Worm (Caenorhabditis elegans) whole organism, mixed stage, embryonic: ENCODE measurements around the gene gcc-1.

Experiments
- M03D4.4 ChIP-seq: sonication (generic microtip); optimal IDR thresholded peaks from 2 replicates; lab custom pipeline; 2017; ENCODE audit warnings: mild to moderate bottlenecking, missing genetic modification characterization, missing compliant biosample characterization
- bed-3 ChIP-seq: fragments of 200-800 bp; sonication (Bioruptor generic); optimal IDR thresholded peaks from 3 replicates; lab custom pipeline; 2018; ENCODE audit warnings: mild to moderate bottlenecking, missing genetic modification characterization, moderate library complexity, missing compliant biosample characterization
- blmp-1 ChIP-seq: fragments of 150-350 bp; optimal IDR thresholded peaks from 2 replicates; lab custom pipeline; 2014; ENCODE audit warnings: missing biosample characterization, missing genetic modification characterization
- ceh-43 ChIP-seq: fragments of 200-800 bp; sonication (Bioruptor generic); optimal IDR thresholded peaks from 2 replicates; lab custom pipeline; 2018; ENCODE audit warnings: mild to moderate bottlenecking, missing genetic modification characterization, moderate library complexity, missing compliant biosample characterization
- ceh-83 ChIP-seq: fragments of 200-800 bp; sonication (Bioruptor generic); optimal IDR thresholded peaks from 2 replicates; lab custom pipeline; 2018; ENCODE audit warnings: mild to moderate bottlenecking, missing genetic modification characterization, missing compliant biosample characterization
- cnd-1 ChIP-seq: fragments of 200-800 bp; sonication (Bioruptor generic); optimal IDR thresholded peaks from 2 replicates; lab custom pipeline; 2018; ENCODE audit warnings: mild to moderate bottlenecking, missing genetic modification characterization, missing compliant biosample characterization
- drap-1 ChIP-seq: fragments of 200-800 bp; sonication (Bioruptor generic); optimal IDR thresholded peaks from 3 replicates; lab custom pipeline; 2018; ENCODE audit warnings: mild to moderate bottlenecking, missing genetic modification characterization, missing compliant biosample characterization
- elt-1 ChIP-seq: sonication (generic microtip); optimal IDR thresholded peaks from 2 replicates; lab custom pipeline; 2017; ENCODE audit warnings: missing genetic modification characterization, mild to moderate bottlenecking, missing compliant biosample characterization, antibody characterized with exemption, moderate library complexity, borderline replicate concordance; ENCODE audit not compliant: insufficient read depth
- elt-3 ChIP-seq: fragments of 150-350 bp; optimal IDR thresholded peaks from 2 replicates; lab custom pipeline; 2014; ENCODE audit warnings: missing biosample characterization, missing genetic modification characterization
- flh-1 ChIP-seq: fragments of 200-800 bp; sonication (Bioruptor generic); optimal IDR thresholded peaks from 2 replicates; lab custom pipeline; 2018; ENCODE audit warnings: mild to moderate bottlenecking, missing genetic modification characterization, moderate library complexity, missing compliant biosample characterization
- hlh-1 ChIP-seq: fragments of 150-350 bp; optimal IDR thresholded peaks from 2 replicates; lab custom pipeline; 2014; ENCODE audit warnings: missing biosample characterization, missing genetic modification reagents, missing genetic modification characterization
- lin-13 ChIP-seq: fragments of 150-350 bp; optimal IDR thresholded peaks from 2 replicates; lab custom pipeline; 2014; ENCODE audit warnings: missing biosample characterization, missing genetic modification characterization
- lin-32 ChIP-seq: fragments of 200-800 bp; sonication (Bioruptor generic); optimal IDR thresholded peaks from 2 replicates; lab custom pipeline; 2018; ENCODE audit warnings: mild to moderate bottlenecking, missing genetic modification characterization, missing compliant biosample characterization
- lsy-2 ChIP-seq: fragments of 150-350 bp; optimal IDR thresholded peaks from 2 replicates; lab custom pipeline; 2014; ENCODE audit warnings: missing biosample characterization, missing genetic modification characterization
- mab-5 ChIP-seq: fragments of 150-350 bp; optimal IDR thresholded peaks from 2 replicates; lab custom pipeline; 2014; ENCODE audit warnings: missing biosample characterization, missing genetic modification characterization
- mep-1 ChIP-seq: fragments of 150-350 bp; optimal IDR thresholded peaks from 2 replicates; lab custom pipeline; 2017; ENCODE audit warnings: missing biosample characterization, missing genetic modification reagents, missing genetic modification characterization, inconsistent platforms
- mls-2 ChIP-seq: sonication (generic microtip); optimal IDR thresholded peaks from 2 replicates; lab custom pipeline; 2016; ENCODE audit warnings: mild to moderate bottlenecking, missing genetic modification characterization, moderate library complexity, missing compliant biosample characterization
- nhr-12 ChIP-seq: fragments of 150-350 bp; optimal IDR thresholded peaks from 2 replicates; lab custom pipeline; 2014; ENCODE audit warnings: missing biosample characterization, missing genetic modification characterization
- nhr-2 ChIP-seq: fragments of 150-350 bp; optimal IDR thresholded peaks from 2 replicates; lab custom pipeline; 2014; ENCODE audit warnings: missing biosample characterization, missing genetic modification characterization
- nhr-237 ChIP-seq: fragments of 150-350 bp; optimal IDR thresholded peaks from 2 replicates; lab custom pipeline; 2014; ENCODE audit warnings: missing biosample characterization, missing genetic modification characterization
- nhr-28 ChIP-seq: fragments of 150-350 bp; optimal IDR thresholded peaks from 2 replicates; lab custom pipeline; 2014; ENCODE audit warnings: missing biosample characterization, missing genetic modification characterization
- nhr-76 ChIP-seq: sonication (generic microtip); optimal IDR thresholded peaks from 2 replicates; lab custom pipeline; 2017; ENCODE audit warnings: missing biosample characterization, missing genetic modification characterization
- pha-4 ChIP-seq: fragments of 150-350 bp; optimal IDR thresholded peaks from 2 replicates; lab custom pipeline; 2018; ENCODE audit warnings: missing biosample characterization, missing genetic modification reagents, missing genetic modification characterization
- sem-2 ChIP-seq: fragments of 200-800 bp; sonication (Bioruptor generic); optimal IDR thresholded peaks from 2 replicates; lab custom pipeline; 2018; ENCODE audit warnings: mild to moderate bottlenecking, missing genetic modification characterization, missing compliant biosample characterization
- sptf-1 ChIP-seq: sonication (generic microtip); optimal IDR thresholded peaks from 2 replicates; lab custom pipeline; 2017; ENCODE audit warnings: mild to moderate bottlenecking, missing genetic modification characterization, moderate library complexity, missing compliant biosample characterization
- unc-120 ChIP-seq: sonication (generic microtip); optimal IDR thresholded peaks from 2 replicates; lab custom pipeline; 2017; ENCODE audit warnings: missing genetic modification characterization, missing compliant biosample characterization; ENCODE audit not compliant: poor library complexity, severe bottlenecking
- unc-39 ChIP-seq: fragments of 150-350 bp; optimal IDR thresholded peaks from 2 replicates; lab custom pipeline; 2014; ENCODE audit warnings: missing biosample characterization, missing genetic modification characterization
- unc-62 ChIP-seq: fragments of 150-350 bp; optimal IDR thresholded peaks from 2 replicates; lab custom pipeline; 2014; ENCODE audit warnings: missing biosample characterization, missing genetic modification reagents, missing genetic modification characterization
- zip-8 ChIP-seq: fragments of 150-350 bp; optimal IDR thresholded peaks from 2 replicates; lab custom pipeline; 2014; ENCODE audit warnings: missing biosample characterization, missing genetic modification characterization
- ztf-11 ChIP-seq: fragments of 150-350 bp; optimal IDR thresholded peaks from 2 replicates; lab custom pipeline; 2014; ENCODE audit warnings: missing biosample characterization, missing genetic modification characterization

The gcc-1 gene

DNA sequence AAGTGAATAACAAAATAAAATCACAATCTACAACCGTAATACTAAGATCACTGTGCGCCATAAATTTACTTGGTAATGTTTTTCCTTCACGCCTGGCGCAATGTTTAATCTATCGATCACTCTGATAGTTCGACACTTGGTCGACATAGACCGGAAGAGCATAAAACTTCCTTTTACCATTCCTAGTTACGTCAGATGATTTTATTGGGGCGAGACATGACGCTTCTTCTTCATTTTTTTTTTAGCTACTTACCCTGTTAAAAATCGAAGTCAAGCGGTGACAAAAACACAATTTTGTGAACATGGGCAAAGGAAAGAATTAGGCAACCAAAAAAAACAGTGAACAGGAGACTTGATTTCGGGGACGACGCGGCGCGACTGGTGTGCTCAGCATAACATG lies 5.2 kb upstream of the gcc-1 start:
- TF ChIP-seq blmp-1 (no peak), cnd-1 (tag; lab: Kevin White, UChicago) (no peak), flh-1 (GFP tag; lab: Kevin White, UChicago) (no peak), mep-1 (no peak), drap-1 (GFP tag; lab: Kevin White, UChicago) (no peak), bed-3 (GFP tag; lab: Kevin White, UChicago) (no peak), mab-5 (tag; lab: Kevin White, UChicago) (no peak), ceh-43 (GFP tag; lab: Kevin White, UChicago) (no peak), nhr-237 (tag; lab: Kevin White, UChicago) (no peak), nhr-28 (no peak), mls-2 (tag; lab: Kevin White, UChicago) (no peak), zip-8 (tag; lab: Kevin White, UChicago) (no peak), elt-1 (no peak), sptf-1 (tag; lab: Kevin White, UChicago) (no peak), elt-3 (tag; lab: Kevin White, UChicago) (no peak), nhr-2 (tag; lab: Kevin White, UChicago) (no peak), M03D4.4 (no peak), lsy-2 (no peak), ceh-83 (GFP tag; lab: Kevin White, UChicago) (no peak), lin-13 (tag; lab: Kevin White, UChicago) (no peak)
- TF ChIP-seq, all 35 proteins: peak for 0

- peak; percentile 6 for TF ChIP-seq zip-8 (tag; lab: Kevin White, UChicago)
- TF ChIP-seq unc-62, result no peak
- TF ChIP-seq, all 35 proteins: peak for 1
Observed at ce11 chrX:3155111-3155843, 4.5 kb upstream of the gcc-1 start.

ce11 chrX:3156062-3156791 lies 3.5 kb upstream of the gcc-1 start:
- TF ChIP-seq sptf-1 (tag; lab: Kevin White, UChicago) (no peak), ztf-11 (tag; lab: Kevin White, UChicago) (no peak)

ce11 chrX:3163972-3164575 lies 4.3 kb downstream of the gcc-1 start, which contains the start of gene syx-6:
TSS of gene syx-6 (plus strand) at chrX:3164525.
- TF ChIP-seq drap-1 (GFP tag; lab: Kevin White, UChicago), result no peak
- no peak for TF ChIP-seq elt-3 (tag; lab: Kevin White, UChicago)
- TF ChIP-seq M03D4.4, result no peak
- TF ChIP-seq ceh-43 (GFP tag; lab: Kevin White, UChicago), result no peak
- TF ChIP-seq ceh-83 (GFP tag; lab: Kevin White, UChicago), result no peak
- TF ChIP-seq sem-2 (GFP tag; lab: Kevin White, UChicago), result no peak
- no peak for TF ChIP-seq hlh-1 (tag; lab: Kevin White, UChicago)
- no peak for TF ChIP-seq pha-4 (tag; lab: Kevin White, UChicago)
- no peak for TF ChIP-seq mab-5 (tag; lab: Kevin White, UChicago)
- no peak for TF ChIP-seq unc-120 (tag; lab: Kevin White, UChicago)
- TF ChIP-seq lin-32 (GFP tag; lab: Kevin White, UChicago), result no peak
- TF ChIP-seq zip-8 (tag; lab: Kevin White, UChicago), result no peak
- no peak for TF ChIP-seq nhr-28
- TF ChIP-seq nhr-76, result no peak
- no peak for TF ChIP-seq nhr-2 (tag; lab: Kevin White, UChicago)
- TF ChIP-seq nhr-12, result no peak
- TF ChIP-seq blmp-1, result no peak
- no peak for TF ChIP-seq lsy-2
- TF ChIP-seq elt-1, result no peak

- TF ChIP-seq elt-1 (no peak), nhr-28 (no peak), unc-39 (tag; lab: Kevin White, UChicago) (no peak), hlh-1 (tag; lab: Kevin White, UChicago) (no peak), nhr-12 (no peak), lin-13 (tag; lab: Kevin White, UChicago) (no peak), ztf-11 (tag; lab: Kevin White, UChicago) (no peak)
Observed at ce11 chrX:3165569-3165968, 5.8 kb downstream of the gcc-1 start, which contains the start of gene pfut-1. TSS of gene pfut-1 (plus strand) at chrX:3165826.
